Fruit fly (Drosophila melanogaster): ENCODE data around the gene CG4456.

The CG4456 gene

dm6 chr3L:9358713-9359040 lies 13.8 kb upstream of the CG4456 start, which contains the start of the genes UGP and Svip:
Gene UGP (minus strand): TSS chr3L:9358935.
Gene Svip (plus strand): TSS chr3L:9358999.
- TF ChIP-seq noc (tag; optimal IDR thresholded peaks at IDR 0.05): no peak

- peak; percentile 77 for TF ChIP-seq noc (tag; optimal IDR thresholded peaks at IDR 0.05)
Measured at dm6 chr3L:9360217-9360692, 12.3 kb upstream of the CG4456 start, which contains the start of gene Pdxk. Gene Pdxk (plus strand): TSS chr3L:9360316.

dm6 chr3L:9361894-9362293 lies 10.6 kb upstream of the CG4456 start, which contains the start of gene CG34456:
Gene CG34456 (plus strand): TSS chr3L:9362108.
- peak; percentile 60 for TF ChIP-seq noc (tag; optimal IDR thresholded peaks at IDR 0.05)

dm6 chr3L:9364131-9364530 lies 8.4 kb upstream of the CG4456 start, which contains the start of gene mRRF1:
Gene mRRF1 (plus strand): TSS chr3L:9364350.
- no peak for TF ChIP-seq noc (tag; optimal IDR thresholded peaks at IDR 0.05)

dm6 chr3L:9366850-9367430 lies 5.6 kb upstream of the CG4456 start, which contains the start of the genes Klp67A and CG4452:
Gene Klp67A (minus strand): TSS chr3L:9367046.
Gene CG4452 (plus strand): TSS chr3L:9367377.
- TF ChIP-seq noc (tag; optimal IDR thresholded peaks at IDR 0.05): peak; percentile 13

dm6 chr3L:9367431-9367867 lies 5.1 kb upstream of the CG4456 start:
- no peak for TF ChIP-seq noc (tag; optimal IDR thresholded peaks at IDR 0.05)

- TF ChIP-seq noc (tag; optimal IDR thresholded peaks at IDR 0.05): no peak
Measured at dm6 chr3L:9368665-9369064, 3.9 kb upstream of the CG4456 start.

- TF ChIP-seq noc (tag; optimal IDR thresholded peaks at IDR 0.05): peak; percentile 30
Measured at dm6 chr3L:9370907-9371365, 1.6 kb upstream of the CG4456 start, which contains the start of gene Fdx1. Gene Fdx1 (minus strand): TSS chr3L:9371238.

- TF ChIP-seq noc (tag; optimal IDR thresholded peaks at IDR 0.05): peak; percentile 83
Measured at dm6 chr3L:9373374-9374004, 967 bp downstream of the CG4456 start.

dm6 chr3L:9375130-9375529 lies 2.6 kb downstream of the CG4456 start, which contains the start of gene CG4461:
Gene CG4461 (plus strand): TSS chr3L:9375430.
- TF ChIP-seq noc (tag; optimal IDR thresholded peaks at IDR 0.05): no peak

dm6 chr3L:9376573-9376972 lies 4.1 kb downstream of the CG4456 start:
- TF ChIP-seq noc (tag; optimal IDR thresholded peaks at IDR 0.05): no peak

dm6 chr3L:9377198-9378035 lies 4.9 kb downstream of the CG4456 start, which contains the start of gene Hsp26:
Gene Hsp26 (minus strand): TSS chr3L:9377427.
- peak; percentile 88 for TF ChIP-seq noc (tag; optimal IDR thresholded peaks at IDR 0.05)

- no peak for TF ChIP-seq noc (tag; optimal IDR thresholded peaks at IDR 0.05)
Measured at dm6 chr3L:9379484-9380343, 7.2 kb downstream of the CG4456 start, which contains the start of gene Hsp67Ba. Gene Hsp67Ba (minus strand): TSS chr3L:9379534.

- no peak for TF ChIP-seq noc (tag; optimal IDR thresholded peaks at IDR 0.05)
Measured at dm6 chr3L:9380344-9380849, 7.9 kb downstream of the CG4456 start.

dm6 chr3L:9381602-9382001 lies 9.1 kb downstream of the CG4456 start, which contains the start of gene Hsp23:
Gene Hsp23 (plus strand): TSS chr3L:9381882.
- TF ChIP-seq noc (tag; optimal IDR thresholded peaks at IDR 0.05): no peak

All from whole organism, larva.